Worm (Caenorhabditis elegans) whole organism, mixed stage, embryonic: ENCODE data around the gene C04C11.1.
A peak's percentile ranks its signal among the peaks of the same experiment; 100 is the strongest.

ENCODE experiments used
- bed-3 ChIP-seq: fragments of 200-800 bp; sonication (Bioruptor generic); optimal IDR thresholded peaks from 3 replicates; lab custom pipeline; 2018; ENCODE audit warnings: mild to moderate bottlenecking, missing genetic modification characterization, moderate library complexity, missing compliant biosample characterization
- blmp-1 ChIP-seq: fragments of 150-350 bp; optimal IDR thresholded peaks from 2 replicates; lab custom pipeline; 2014; ENCODE audit warnings: missing biosample characterization, missing genetic modification characterization
- elt-1 ChIP-seq: sonication (generic microtip); optimal IDR thresholded peaks from 2 replicates; lab custom pipeline; 2017; ENCODE audit warnings: missing genetic modification characterization, mild to moderate bottlenecking, missing compliant biosample characterization, antibody characterized with exemption, moderate library complexity, borderline replicate concordance; ENCODE audit not compliant: insufficient read depth
- hlh-1 ChIP-seq: fragments of 150-350 bp; optimal IDR thresholded peaks from 2 replicates; lab custom pipeline; 2014; ENCODE audit warnings: missing biosample characterization, missing genetic modification reagents, missing genetic modification characterization
- lin-13 ChIP-seq: fragments of 150-350 bp; optimal IDR thresholded peaks from 2 replicates; lab custom pipeline; 2014; ENCODE audit warnings: missing biosample characterization, missing genetic modification characterization
- lin-32 ChIP-seq: fragments of 200-800 bp; sonication (Bioruptor generic); optimal IDR thresholded peaks from 2 replicates; lab custom pipeline; 2018; ENCODE audit warnings: mild to moderate bottlenecking, missing genetic modification characterization, missing compliant biosample characterization
- mab-5 ChIP-seq: fragments of 150-350 bp; optimal IDR thresholded peaks from 2 replicates; lab custom pipeline; 2014; ENCODE audit warnings: missing biosample characterization, missing genetic modification characterization
- nhr-2 ChIP-seq: fragments of 150-350 bp; optimal IDR thresholded peaks from 2 replicates; lab custom pipeline; 2014; ENCODE audit warnings: missing biosample characterization, missing genetic modification characterization
- nhr-237 ChIP-seq: fragments of 150-350 bp; optimal IDR thresholded peaks from 2 replicates; lab custom pipeline; 2014; ENCODE audit warnings: missing biosample characterization, missing genetic modification characterization
- sptf-1 ChIP-seq: sonication (generic microtip); optimal IDR thresholded peaks from 2 replicates; lab custom pipeline; 2017; ENCODE audit warnings: mild to moderate bottlenecking, missing genetic modification characterization, moderate library complexity, missing compliant biosample characterization
- unc-120 ChIP-seq: sonication (generic microtip); optimal IDR thresholded peaks from 2 replicates; lab custom pipeline; 2017; ENCODE audit warnings: missing genetic modification characterization, missing compliant biosample characterization; ENCODE audit not compliant: poor library complexity, severe bottlenecking
- zip-8 ChIP-seq: fragments of 150-350 bp; optimal IDR thresholded peaks from 2 replicates; lab custom pipeline; 2014; ENCODE audit warnings: missing biosample characterization, missing genetic modification characterization

The C04C11.1 gene

DNA sequence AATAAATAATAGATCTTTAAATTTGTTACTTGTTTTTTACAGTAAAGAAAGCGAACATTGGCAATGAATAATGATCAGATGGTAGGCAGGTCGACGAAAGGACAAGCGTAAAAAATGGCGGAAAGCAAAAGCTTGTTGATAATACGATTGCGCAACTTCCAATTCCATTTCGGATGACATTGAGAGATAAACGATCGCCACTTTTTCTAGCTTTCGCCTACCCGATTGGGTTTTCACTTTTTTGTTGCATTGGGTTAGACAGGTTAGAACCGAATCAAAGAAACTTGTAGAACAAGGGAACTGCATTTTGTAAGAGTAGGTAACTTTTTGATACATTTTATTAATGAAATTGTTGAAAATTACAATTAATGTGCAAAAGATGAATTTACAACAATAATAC is 49.1 kb downstream of the C04C11.1 start:
- TF ChIP-seq unc-120 (tag; lab: Kevin White, UChicago) (no peak), zip-8 (peak; percentile 39), blmp-1 (tag; lab: Kevin White, UChicago) (peak; percentile 52)

DNA sequence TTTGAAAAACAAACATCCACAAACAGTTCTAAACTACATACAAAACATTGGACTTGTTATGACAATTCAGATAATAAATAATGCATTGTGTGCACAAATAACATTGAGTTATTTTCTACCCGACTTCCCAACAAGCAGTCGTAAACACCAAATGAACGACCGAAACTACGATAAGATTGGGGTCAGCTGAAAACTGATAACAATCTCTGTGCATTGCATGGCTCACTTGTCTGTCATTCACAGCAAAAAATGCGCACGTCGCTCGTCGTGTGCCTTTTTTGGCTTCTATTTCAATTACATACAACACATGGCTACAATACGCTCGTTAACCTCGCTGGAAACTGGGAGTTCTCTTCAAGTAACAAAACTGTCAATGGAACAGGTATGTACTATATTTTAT is 50.6 kb downstream of the C04C11.1 start, which contains the start of gene C33G3.4:
Gene C33G3.4, plus strand, starts transcription at position 213 of the 400 bp plus-strand sequence.
- TF ChIP-seq mab-5 (tag; lab: Kevin White, UChicago) (no peak), hlh-1 (tag; lab: Kevin White, UChicago) (no peak), elt-1 (tag; lab: Kevin White, UChicago) (no peak), nhr-2 (no peak), sptf-1 (no peak), nhr-237 (tag; lab: Kevin White, UChicago) (no peak), lin-32 (no peak), lin-13 (tag; lab: Kevin White, UChicago) (no peak), bed-3 (GFP tag; lab: Kevin White, UChicago) (no peak)
- TF ChIP-seq, all 35 proteins: peak for 0
